Fruit fly (Drosophila melanogaster) ovary, adult (tissue): ENCODE measurements around the gene CG10317.

Experiments
- CG17801 ChIP-seq: fragments of 200-800 bp; optimal IDR thresholded peaks from 2 replicates; lab custom pipeline; 2019; ENCODE audit warnings: missing biosample characterization, mild to moderate bottlenecking, missing genetic modification characterization, moderate library complexity; ENCODE audit not compliant: partially characterized antibody

Gene CG10317

dm6 chr3R:16337053-16337385, 33.3 kb downstream of the CG10317 start:
- no peak for TF ChIP-seq CG17801

dm6 chr3R:16336327-16337052, 33.8 kb downstream of the CG10317 start:
- TF ChIP-seq CG17801: no peak

dm6 chr3R:16335438-16336073, 34.8 kb downstream of the CG10317 start:
- TF ChIP-seq CG17801: no peak

dm6 chr3R:16334797-16335196, 35.5 kb downstream of the CG10317 start:
- no peak for TF ChIP-seq CG17801

- no peak for TF ChIP-seq CG17801
These were observed 36.0 kb downstream of the CG10317 start for dm6 chr3R:16334329-16334728.

dm6 chr3R:16331809-16332343, 38.5 kb downstream of the CG10317 start:
- TF ChIP-seq CG17801: no peak

- TF ChIP-seq CG17801: no peak
These were observed 40.5 kb downstream of the CG10317 start for dm6 chr3R:16329797-16330196.

dm6 chr3R:16327549-16327948, 42.8 kb downstream of the CG10317 start, which contains the start of gene CG17930:
Gene CG17930 (plus strand): TSS chr3R:16327849.
- no peak for TF ChIP-seq CG17801

- no peak for TF ChIP-seq CG17801
These were observed 45.1 kb downstream of the CG10317 start, which contains the start of gene CG17929 for dm6 chr3R:16325192-16325591. Gene CG17929 (plus strand): TSS chr3R:16325492.

dm6 chr3R:16323093-16323492, 47.2 kb downstream of the CG10317 start, which contains the start of gene CG6901:
Gene CG6901 (plus strand): TSS chr3R:16323415.
- TF ChIP-seq CG17801: no peak

dm6 chr3R:16321538-16321937, 48.8 kb downstream of the CG10317 start, which contains the start of gene CG44044:
Gene CG44044 (plus strand): TSS chr3R:16321838.
- TF ChIP-seq CG17801: no peak
